Fruit fly (Drosophila melanogaster) whole organism, pupa: ENCODE measurements around the gene ArfGAP3.

Source experiments
- CG12605 ChIP-seq: fragments of 200-800 bp; sonication (Bioruptor generic); IDR thresholded peaks from 2 replicates; pipeline ENCODE4 v1.3.6; 2022; ENCODE audit warnings: missing biosample characterization, missing genetic modification characterization
- CG14655 ChIP-seq: fragments of 200-800 bp; sonication (Bioruptor generic); optimal IDR thresholded peaks from 3 replicates; lab custom pipeline; 2017; ENCODE audit warnings: mild to moderate bottlenecking, missing biosample characterization, missing genetic modification reagents, missing genetic modification characterization
- CG17806 ChIP-seq: fragments of 200-800 bp; sonication (Bioruptor generic); optimal IDR thresholded peaks from 2 replicates; lab custom pipeline; 2018; ENCODE audit warnings: missing biosample characterization, mild to moderate bottlenecking, missing genetic modification characterization, moderate library complexity
- CG8159 ChIP-seq: fragments of 200-800 bp; sonication (Bioruptor generic); optimal IDR thresholded peaks from 3 replicates; lab custom pipeline; 2018; ENCODE audit warnings: missing biosample characterization, mild to moderate bottlenecking, missing genetic modification characterization, moderate library complexity
- CG8301 ChIP-seq: fragments of 200-800 bp; sonication (Bioruptor generic); optimal IDR thresholded peaks from 2 replicates; lab custom pipeline; 2018; ENCODE audit warnings: missing biosample characterization, mild to moderate bottlenecking, missing genetic modification characterization
- D1 ChIP-seq: fragments of 200-800 bp; sonication (Bioruptor generic); optimal IDR thresholded peaks from 2 replicates; lab custom pipeline; 2018; ENCODE audit warnings: missing biosample characterization, mild to moderate bottlenecking, missing genetic modification characterization, moderate library complexity
- EcR ChIP-seq: fragments of 200-800 bp; sonication (Bioruptor generic); optimal IDR thresholded peaks from 3 replicates; lab custom pipeline; 2019; ENCODE audit warnings: missing biosample characterization, missing genetic modification characterization, mild to moderate bottlenecking, moderate library complexity, missing genetic modification reagents
- Pif1A ChIP-seq: fragments of 200-800 bp; sonication (Bioruptor generic); optimal IDR thresholded peaks from 3 replicates; lab custom pipeline; 2016; ENCODE audit warnings: missing biosample characterization, missing genetic modification characterization
- fd96Ca ChIP-seq: fragments of 200-800 bp; sonication (Bioruptor generic); IDR thresholded peaks from 3 replicates; pipeline ENCODE4 v1.3.6; 2022; ENCODE audit warnings: missing biosample characterization, missing genetic modification characterization
- gl ChIP-seq: fragments of 200-800 bp; sonication (Bioruptor generic); optimal IDR thresholded peaks from 2 replicates; lab custom pipeline; 2018; ENCODE audit warnings: missing biosample characterization, mild to moderate bottlenecking, missing genetic modification characterization

- TF ChIP-seq CG12605 (no peak), EcR (GFP tag; lab: Kevin White, UChicago) (no peak), Pif1A (GFP tag; lab: Kevin White, UChicago) (no peak), gl (tag; lab: Kevin White, UChicago) (no peak), CG17806 (no peak), CG8301 (tag; lab: Kevin White, UChicago) (no peak), D1 (tag; lab: Kevin White, UChicago) (no peak), CG14655 (GFP tag; lab: Kevin White, UChicago) (no peak), fd96Ca (GFP tag; lab: Robert Waterston, UW) (no peak), CG8159 (tag; lab: Kevin White, UChicago) (no peak)
These were observed 18.2 kb downstream of the ArfGAP3 start, which contains the start of gene CG45116 for dm6 chr3L:22699133-22699532.
